Fruit fly (Drosophila melanogaster) whole organism, embryonic: ENCODE results near the gene CG14252.
A peak's percentile ranks its signal among the peaks of the same experiment; 100 is the strongest.

ENCODE experiments used
- BEAF-32 ChIP-seq: fragments of 200-800 bp; sonication (Bioruptor generic); optimal IDR thresholded peaks from 3 replicates; lab custom pipeline; 2017; ENCODE audit warnings: missing biosample characterization, missing genetic modification characterization, mild to moderate bottlenecking, moderate library complexity, missing genetic modification reagents
- CG10209 ChIP-seq: fragments of 200-800 bp; sonication (Bioruptor generic); optimal IDR thresholded peaks from 3 replicates; lab custom pipeline; 2017; ENCODE audit warnings: missing biosample characterization, mild to moderate bottlenecking, missing genetic modification characterization, missing genetic modification reagents
- CG12391 ChIP-seq: fragments of 200-800 bp; sonication (Bioruptor generic); optimal IDR thresholded peaks from 3 replicates; lab custom pipeline; 2018; ENCODE audit warnings: missing biosample characterization, mild to moderate bottlenecking, missing genetic modification characterization, moderate library complexity
- CG12659 ChIP-seq: fragments of 200-800 bp; sonication (Bioruptor generic); optimal IDR thresholded peaks from 3 replicates; lab custom pipeline; 2017; ENCODE audit warnings: mild to moderate bottlenecking, missing biosample characterization, missing genetic modification reagents, missing genetic modification characterization
- CG13624 ChIP-seq: fragments of 200-800 bp; sonication (Bioruptor generic); optimal IDR thresholded peaks from 2 replicates; lab custom pipeline; 2016; ENCODE audit warnings: missing biosample characterization, missing genetic modification characterization
- CG15601 ChIP-seq: fragments of 200-800 bp; sonication (Bioruptor generic); optimal IDR thresholded peaks from 3 replicates; lab custom pipeline; 2019; ENCODE audit warnings: missing biosample characterization, mild to moderate bottlenecking, missing genetic modification characterization, moderate library complexity
- CG17802 ChIP-seq: fragments of 200-800 bp; sonication (Bioruptor generic); optimal IDR thresholded peaks from 2 replicates; lab custom pipeline; 2018; ENCODE audit warnings: missing biosample characterization, mild to moderate bottlenecking, missing genetic modification characterization, moderate library complexity
- CG2116 ChIP-seq: fragments of 200-800 bp; sonication (Bioruptor generic); optimal IDR thresholded peaks from 3 replicates; lab custom pipeline; 2018; ENCODE audit warnings: missing biosample characterization, mild to moderate bottlenecking, missing genetic modification characterization
- CG2120 ChIP-seq: fragments of 200-800 bp; sonication (Bioruptor generic); optimal IDR thresholded peaks from 3 replicates; lab custom pipeline; 2016; ENCODE audit warnings: missing biosample characterization, missing genetic modification characterization
- CG30403 ChIP-seq: fragments of 200-800 bp; sonication (Bioruptor generic); optimal IDR thresholded peaks from 3 replicates; lab custom pipeline; 2016; ENCODE audit warnings: missing biosample characterization, missing genetic modification characterization
- CG3281 ChIP-seq: fragments of 200-800 bp; sonication (Bioruptor generic); optimal IDR thresholded peaks from 3 replicates; lab custom pipeline; 2017; ENCODE audit warnings: missing biosample characterization, mild to moderate bottlenecking, missing genetic modification characterization
- CG34376 ChIP-seq: fragments of 200-800 bp; sonication (Bioruptor generic); optimal IDR thresholded peaks from 2 replicates; lab custom pipeline; 2018; ENCODE audit warnings: missing biosample characterization, mild to moderate bottlenecking, missing genetic modification characterization
- CG3847 ChIP-seq: fragments of 200-800 bp; sonication (Bioruptor generic); IDR thresholded peaks from 2 replicates; pipeline ENCODE4 v1.3.6; 2022; ENCODE audit warnings: missing biosample characterization, missing genetic modification characterization
- CG4404 ChIP-seq: fragments of 200-800 bp; sonication (Bioruptor generic); IDR thresholded peaks from 2 replicates; pipeline ENCODE4 v1.3.6; 2022; ENCODE audit warnings: missing biosample characterization, missing genetic modification characterization
- CG4424 ChIP-seq: fragments of 200-800 bp; sonication (Bioruptor generic); optimal IDR thresholded peaks from 3 replicates; lab custom pipeline; 2016; ENCODE audit warnings: missing biosample characterization, missing genetic modification characterization
- CG4617 ChIP-seq: fragments of 200-800 bp; sonication (Bioruptor generic); optimal IDR thresholded peaks from 3 replicates; lab custom pipeline; 2016; ENCODE audit warnings: missing biosample characterization, missing genetic modification characterization, borderline replicate concordance
- CG7928 ChIP-seq: fragments of 200-800 bp; sonication (Bioruptor generic); optimal IDR thresholded peaks from 2 replicates; lab custom pipeline; 2017; ENCODE audit warnings: missing biosample characterization, mild to moderate bottlenecking, missing genetic modification characterization
- CG8924 ChIP-seq: fragments of 200-800 bp; optimal IDR thresholded peaks from 3 replicates; lab custom pipeline; 2019; ENCODE audit warnings: missing biosample characterization, mild to moderate bottlenecking, missing genetic modification characterization, moderate library complexity
- CG9797 ChIP-seq: fragments of 200-800 bp; sonication (Bioruptor generic); optimal IDR thresholded peaks from 3 replicates; lab custom pipeline; 2018; ENCODE audit warnings: missing biosample characterization, mild to moderate bottlenecking, missing genetic modification characterization
- CHES-1-like ChIP-seq: fragments of 200-800 bp; sonication (Bioruptor generic); optimal IDR thresholded peaks from 2 replicates; lab custom pipeline; 2016; ENCODE audit warnings: missing biosample characterization, missing genetic modification characterization
- CoRest ChIP-seq: fragments of 200-800 bp; sonication (Bioruptor generic); optimal IDR thresholded peaks from 3 replicates; lab custom pipeline; 2018; ENCODE audit warnings: missing biosample characterization, mild to moderate bottlenecking, missing genetic modification characterization, moderate library complexity
- Eip74EF ChIP-seq, 2 experiments: fragments of 200-800 bp in 1 of 2; fragments of >200 bp in 1 of 2; sonication (Bioruptor generic) in 1 of 2; optimal IDR thresholded peaks; 2 replicates each; lab custom pipeline; 2017 to 2019; ENCODE audit warnings: missing biosample characterization in 2 of 2, missing genetic modification characterization in 2 of 2, mild to moderate bottlenecking in 1 of 2, moderate library complexity in 1 of 2
- Ets97D ChIP-seq: fragments of 200-800 bp; sonication (Bioruptor generic); optimal IDR thresholded peaks from 3 replicates; lab custom pipeline; 2016; ENCODE audit warnings: missing biosample characterization, missing genetic modification characterization
- HmgZ ChIP-seq: fragments of 200-800 bp; sonication (Bioruptor generic); optimal IDR thresholded peaks from 2 replicates; lab custom pipeline; 2018; ENCODE audit warnings: missing biosample characterization, mild to moderate bottlenecking, missing genetic modification characterization
- Lhr ChIP-seq: fragments of 200-800 bp; sonication (Bioruptor generic); optimal IDR thresholded peaks from 3 replicates; lab custom pipeline; 2017; ENCODE audit warnings: mild to moderate bottlenecking, missing biosample characterization, missing genetic modification reagents, missing genetic modification characterization
- MESR4 ChIP-seq: fragments of 200-800 bp; sonication (Bioruptor generic); optimal IDR thresholded peaks from 2 replicates; lab custom pipeline; 2018; ENCODE audit warnings: missing biosample characterization, mild to moderate bottlenecking, missing genetic modification characterization, moderate library complexity
- Meics ChIP-seq: fragments of 200-800 bp; sonication (Bioruptor generic); optimal IDR thresholded peaks from 2 replicates; lab custom pipeline; 2017; ENCODE audit warnings: missing biosample characterization, mild to moderate bottlenecking, missing genetic modification characterization
- Myb ChIP-seq: fragments of 200-800 bp; sonication (Bioruptor generic); optimal IDR thresholded peaks from 2 replicates; lab custom pipeline; 2016; ENCODE audit warnings: missing biosample characterization, missing genetic modification characterization
- Opbp ChIP-seq: fragments of 200-800 bp; sonication (Bioruptor generic); IDR thresholded peaks from 3 replicates; pipeline ENCODE4 v1.3.6; 2022; ENCODE audit warnings: missing biosample characterization, missing genetic modification characterization; ENCODE audit not compliant: partially characterized antibody
- Rx ChIP-seq: fragments of 200-800 bp; sonication (Bioruptor generic); IDR thresholded peaks from 2 replicates; pipeline ENCODE4 v1.3.6; 2022; ENCODE audit warnings: missing biosample characterization, missing genetic modification characterization
- Stat92E ChIP-seq, 3 experiments: fragments of >200 bp in 2 of 3; fragments of 200-800 bp in 1 of 3; sonication (Bioruptor generic) in 1 of 3; optimal IDR thresholded peaks; 2 replicates each; lab custom pipeline; 2017 to 2019; ENCODE audit warnings: missing biosample characterization in 3 of 3, missing genetic modification characterization in 3 of 3, mild to moderate bottlenecking in 1 of 3, moderate library complexity in 1 of 3
- dpn ChIP-seq, 2 experiments: fragments of 200-800 bp; sonication (Bioruptor generic); optimal IDR thresholded peaks; 3 replicates each; lab custom pipeline; 2016; ENCODE audit warnings: missing biosample characterization in 2 of 2, missing genetic modification characterization in 2 of 2
- exex ChIP-seq: fragments of 200-800 bp; sonication (Bioruptor generic); optimal IDR thresholded peaks from 4 replicates; lab custom pipeline; 2018; ENCODE audit warnings: missing biosample characterization, mild to moderate bottlenecking, missing genetic modification characterization, moderate library complexity
- ftz-f1 ChIP-seq: fragments of 200-800 bp; sonication (Bioruptor generic); optimal IDR thresholded peaks from 2 replicates; lab custom pipeline; 2016; ENCODE audit warnings: missing biosample characterization, missing genetic modification characterization
- gfzf ChIP-seq: fragments of 200-800 bp; sonication (Bioruptor generic); optimal IDR thresholded peaks from 2 replicates; lab custom pipeline; 2016; ENCODE audit warnings: missing biosample characterization, mild to moderate bottlenecking, missing genetic modification characterization, moderate library complexity
- gsb-n ChIP-seq: fragments of 200-800 bp; sonication (Bioruptor generic); optimal IDR thresholded peaks from 3 replicates; lab custom pipeline; 2018; ENCODE audit warnings: missing biosample characterization, mild to moderate bottlenecking, missing genetic modification characterization
- nmo ChIP-seq: fragments of 200-800 bp; sonication (Bioruptor generic); optimal IDR thresholded peaks from 2 replicates; lab custom pipeline; 2018; ENCODE audit warnings: missing biosample characterization, mild to moderate bottlenecking, missing genetic modification characterization, moderate library complexity
- onecut ChIP-seq: fragments of 200-800 bp; sonication (Bioruptor generic); IDR thresholded peaks from 2 replicates; pipeline ENCODE4 v1.3.6; 2022; ENCODE audit warnings: missing biosample characterization, missing genetic modification characterization
- pzg ChIP-seq: fragments of 200-800 bp; sonication (Bioruptor generic); optimal IDR thresholded peaks from 3 replicates; lab custom pipeline; 2018; ENCODE audit warnings: missing biosample characterization, mild to moderate bottlenecking, missing genetic modification characterization, moderate library complexity
- repo ChIP-seq: fragments of 200-800 bp; sonication (Bioruptor generic); optimal IDR thresholded peaks from 2 replicates; lab custom pipeline; 2016; ENCODE audit warnings: missing biosample characterization, missing genetic modification characterization
- sens ChIP-seq: fragments of 200-800 bp; sonication (Bioruptor generic); peaks from one replicate; lab custom pipeline; 2016; ENCODE audit warnings: missing biosample characterization, missing genetic modification characterization
- sens-2 ChIP-seq: fragments of 200-800 bp; sonication (Bioruptor generic); IDR thresholded peaks from 2 replicates; pipeline ENCODE4 v1.3.6; 2022; ENCODE audit warnings: missing biosample characterization, missing genetic modification characterization
- sug ChIP-seq: fragments of 200-800 bp; optimal IDR thresholded peaks from 2 replicates; lab custom pipeline; 2019; ENCODE audit warnings: missing biosample characterization, mild to moderate bottlenecking, missing genetic modification characterization, moderate library complexity
- tap ChIP-seq: fragments of 200-800 bp; optimal IDR thresholded peaks from 3 replicates; lab custom pipeline; 2019; ENCODE audit warnings: missing biosample characterization, mild to moderate bottlenecking, missing genetic modification characterization, moderate library complexity
- tio ChIP-seq: fragments of 200-800 bp; sonication (Bioruptor generic); optimal IDR thresholded peaks from 2 replicates; lab custom pipeline; 2017; ENCODE audit warnings: missing biosample characterization, missing genetic modification characterization, inconsistent platforms
- trem ChIP-seq: fragments of 200-800 bp; optimal IDR thresholded peaks from 3 replicates; lab custom pipeline; 2019; ENCODE audit warnings: missing biosample characterization, mild to moderate bottlenecking, missing genetic modification characterization, moderate library complexity
- vfl ChIP-seq: fragments of 200-800 bp; sonication (Bioruptor generic); optimal IDR thresholded peaks from 2 replicates; lab custom pipeline; 2016; ENCODE audit warnings: missing biosample characterization, missing genetic modification characterization
- vvl ChIP-seq: fragments of 200-800 bp; sonication (Bioruptor generic); IDR thresholded peaks from 2 replicates; pipeline ENCODE4 v1.3.6; 2022; ENCODE audit warnings: missing biosample characterization, missing genetic modification characterization
- zen ChIP-seq: fragments of 200-800 bp; sonication (Bioruptor generic); optimal IDR thresholded peaks from 3 replicates; lab custom pipeline; 2018; ENCODE audit warnings: missing biosample characterization, mild to moderate bottlenecking, missing genetic modification characterization, moderate library complexity

The CG14252 gene

dm6 chr3R:26945233-26945632 is at the start of gene CG14252:
Gene CG14252, plus strand, starts transcription at chr3R:26945534.
- TF ChIP-seq CG9797 (GFP tag; lab: Kevin White, UChicago) = peak; percentile 82
- peak; percentile 36 for TF ChIP-seq CG4617 (GFP tag; lab: Kevin White, UChicago)
- peak; percentile 47 for TF ChIP-seq Lhr (GFP tag; lab: Kevin White, UChicago)
- peak; percentile 1 for TF ChIP-seq tap (tag; lab: Kevin White, UChicago)
- TF ChIP-seq CG15601 (tag; lab: Kevin White, UChicago) = peak; percentile 61
- TF ChIP-seq gsb-n (tag; lab: Kevin White, UChicago) = peak; percentile 9
- peak; percentile 2 for TF ChIP-seq Myb (GFP tag; lab: Kevin White, UChicago)
- TF ChIP-seq Rx = no peak
- peak; percentile 48 for TF ChIP-seq HmgZ (tag; lab: Kevin White, UChicago)
- TF ChIP-seq Stat92E (GFP tag; optimal IDR thresholded peaks at IDR 0.05; lab: Kevin White, UChicago) = peak in 1 of 3 experiments; percentile 79
- TF ChIP-seq vvl (GFP tag; lab: Robert Waterston, UW) = peak; percentile 89
- peak; percentile 15 for TF ChIP-seq CG2120 (GFP tag; lab: Kevin White, UChicago)
- TF ChIP-seq CG12391 (tag; lab: Kevin White, UChicago) = peak; percentile 41
- peak; percentile 29 for TF ChIP-seq CG34376 (GFP tag; lab: Kevin White, UChicago)
- peak; percentile 63 for TF ChIP-seq nmo (GFP tag; lab: Kevin White, UChicago)
- no peak for TF ChIP-seq CG17802 (tag; lab: Kevin White, UChicago)
- peak; percentile 76 for TF ChIP-seq CG3281
- peak in 1 of 2 experiments; percentile 25 for TF ChIP-seq Eip74EF (GFP tag; optimal IDR thresholded peaks at IDR 0.05; lab: Kevin White, UChicago)
- TF ChIP-seq gfzf = peak; percentile 97
- no peak for TF ChIP-seq vfl (GFP tag; lab: Kevin White, UChicago)
- peak; percentile 27 for TF ChIP-seq sug (tag; lab: Kevin White, UChicago)
- TF ChIP-seq pzg = peak; percentile 97
- TF ChIP-seq ftz-f1 (GFP tag; lab: Kevin White, UChicago) = peak; percentile 4
- peak; percentile 52; the same call in 1 of the 3 replicates for TF ChIP-seq Opbp
- TF ChIP-seq BEAF-32 (GFP tag; lab: Kevin White, UChicago) = peak; percentile 40
- peak; percentile 74 for TF ChIP-seq Ets97D
- peak; percentile 60 for TF ChIP-seq CG3847 (GFP tag; lab: Robert Waterston, UW)
- peak; percentile 6 for TF ChIP-seq CG30403 (GFP tag; lab: Kevin White, UChicago)
- TF ChIP-seq sens-2 = no peak
- TF ChIP-seq CG10209 = no peak
- no peak for TF ChIP-seq Meics
- TF ChIP-seq CG4404 (GFP tag; lab: Robert Waterston, UW) = no peak
- peak; percentile 89 for TF ChIP-seq sens (GFP tag; lab: Kevin White, UChicago)
- TF ChIP-seq dpn (GFP tag; optimal IDR thresholded peaks at IDR 0.05; lab: Kevin White, UChicago) = peak in 1 of 2 experiments; percentile 16
- TF ChIP-seq CHES-1-like (GFP tag; lab: Kevin White, UChicago) = peak; percentile 38
- peak; percentile 72 for TF ChIP-seq trem (tag; lab: Kevin White, UChicago)
- peak; percentile 74 for TF ChIP-seq onecut (GFP tag; lab: Robert Waterston, UW)
- peak; percentile 17 for TF ChIP-seq CG8924 (tag; lab: Kevin White, UChicago)
- TF ChIP-seq zen (tag; lab: Kevin White, UChicago) = peak; percentile 47
- peak; percentile 33 for TF ChIP-seq MESR4
- TF ChIP-seq CoRest (tag; lab: Kevin White, UChicago) = peak; percentile 23
- peak; percentile 16 for TF ChIP-seq CG13624 (GFP tag; lab: Kevin White, UChicago)
- no peak for TF ChIP-seq tio
- peak; percentile 48 for TF ChIP-seq CG2116 (GFP tag; lab: Kevin White, UChicago)
- TF ChIP-seq repo (GFP tag; lab: Kevin White, UChicago) = no peak
- TF ChIP-seq CG4424 (GFP tag; lab: Kevin White, UChicago) = peak; percentile 5
- peak; percentile 26 for TF ChIP-seq CG12659
- peak; percentile 50 for TF ChIP-seq exex (tag; lab: Kevin White, UChicago)
- TF ChIP-seq CG7928 (GFP tag; lab: Kevin White, UChicago) = peak; percentile 97
